Worm (Caenorhabditis elegans) whole organism, L4 larva: ENCODE results near the gene Y82E9BR.22.

Experiments
- ama-1 ChIP-seq: fragments of 150-350 bp; optimal IDR thresholded peaks from 2 replicates; lab custom pipeline; 2014; ENCODE audit warnings: inconsistent platforms, mixed read lengths
- dmd-8 ChIP-seq: fragments of 200-800 bp; sonication (Bioruptor generic); IDR thresholded peaks from 2 replicates; pipeline ENCODE4 v1.3.6; 2022; ENCODE audit warnings: missing genetic modification characterization, missing compliant biosample characterization
- egl-27 ChIP-seq: sonication (generic microtip); optimal IDR thresholded peaks from 3 replicates; lab custom pipeline; 2017; ENCODE audit warnings: missing biosample characterization, missing genetic modification reagents, missing genetic modification characterization
- lin-13 ChIP-seq: fragments of 150-350 bp; optimal IDR thresholded peaks from 2 replicates; lab custom pipeline; 2014; ENCODE audit warnings: missing biosample characterization, missing genetic modification reagents, missing genetic modification characterization
- lin-39 ChIP-seq: fragments of 150-350 bp; optimal IDR thresholded peaks from 2 replicates; lab custom pipeline; 2014; ENCODE audit warnings: missing biosample characterization, missing genetic modification reagents, missing genetic modification characterization
- mdt-29 ChIP-seq: fragments of 200-800 bp; sonication (Bioruptor generic); IDR thresholded peaks from 2 replicates; pipeline ENCODE4 v1.3.6; 2022; ENCODE audit warnings: missing genetic modification reagents, missing genetic modification characterization, missing compliant biosample characterization
- nhr-28 ChIP-seq: fragments of 150-350 bp; optimal IDR thresholded peaks from 2 replicates; lab custom pipeline; 2014; ENCODE audit warnings: missing biosample characterization, missing genetic modification characterization
- nhr-6 ChIP-seq: fragments of 150-350 bp; optimal IDR thresholded peaks from 2 replicates; lab custom pipeline; 2014; ENCODE audit warnings: missing biosample characterization, missing genetic modification characterization
- nhr-76 ChIP-seq: fragments of 150-350 bp; optimal IDR thresholded peaks from 2 replicates; lab custom pipeline; 2014; ENCODE audit warnings: missing biosample characterization, missing genetic modification characterization
- pqm-1 ChIP-seq: sonication (generic microtip); optimal IDR thresholded peaks from 2 replicates; lab custom pipeline; 2017; ENCODE audit warnings: missing biosample characterization, missing genetic modification characterization
- saeg-2 ChIP-seq: fragments of 200-800 bp; sonication (Bioruptor generic); IDR thresholded peaks from 2 replicates; pipeline ENCODE4 v1.3.6; 2022; ENCODE audit warnings: missing genetic modification reagents, missing genetic modification characterization, missing compliant biosample characterization
- zag-1 ChIP-seq: fragments of 150-350 bp; optimal IDR thresholded peaks from 2 replicates; lab custom pipeline; 2014; ENCODE audit warnings: missing biosample characterization, missing genetic modification characterization

DNA sequence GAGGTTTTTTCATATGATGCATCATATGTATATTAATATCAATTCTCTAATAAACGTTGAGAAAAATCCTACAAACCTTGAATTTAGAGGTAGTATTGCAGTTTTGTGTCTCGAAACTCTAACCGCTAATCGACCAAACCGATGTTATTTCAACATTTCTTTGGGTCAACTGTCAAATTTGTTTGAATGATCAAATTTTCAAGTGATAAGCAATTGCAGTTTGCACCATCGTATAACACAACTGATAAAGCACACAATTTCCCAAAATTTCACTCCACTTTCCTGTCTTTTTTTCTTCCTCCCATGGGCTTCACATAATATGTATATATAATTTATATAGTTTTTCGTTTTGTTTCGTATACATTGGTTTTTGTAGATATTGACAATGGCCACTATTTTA lies 24.9 kb downstream of the Y82E9BR.22 start, which contains the start of the genes fbxa-138 and Y82E9BR.5:
- TF ChIP-seq mdt-29, result no peak
- TF ChIP-seq pqm-1 (tag; lab: Kevin White, UChicago), result peak; percentile 88
- TF ChIP-seq nhr-6 (tag; lab: Kevin White, UChicago), result no peak
- no peak for TF ChIP-seq ama-1 (lab: Kevin White, UChicago)
- no peak for TF ChIP-seq lin-39 (tag; lab: Kevin White, UChicago)
- TF ChIP-seq lin-13 (GFP tag; lab: Kevin White, UChicago), result no peak
- TF ChIP-seq nhr-28 (tag; lab: Kevin White, UChicago), result peak; percentile 94
- TF ChIP-seq saeg-2 (GFP tag; lab: Robert Waterston, UW), result no peak
- TF ChIP-seq egl-27 (tag; lab: Kevin White, UChicago), result no peak
- TF ChIP-seq dmd-8 (GFP tag; lab: Robert Waterston, UW), result no peak
- TF ChIP-seq nhr-76 (tag; lab: Kevin White, UChicago), result no peak
- TF ChIP-seq zag-1 (tag; lab: Kevin White, UChicago), result no peak
